Fruit fly (Drosophila melanogaster) whole organism, prepupa: ENCODE data around the gene CG12011.
A peak's percentile ranks its signal among the peaks of the same experiment; 100 is the strongest.

Source experiments
- CG11294 ChIP-seq: fragments of 200-800 bp; sonication (Bioruptor generic); IDR thresholded peaks from 2 replicates; pipeline ENCODE4 v1.3.6; 2022; ENCODE audit warnings: missing biosample characterization, missing genetic modification characterization
- CG15336 ChIP-seq: fragments of 200-800 bp; sonication (Bioruptor generic); IDR thresholded peaks from 2 replicates; pipeline ENCODE4 v1.3.6; 2022; ENCODE audit warnings: missing biosample characterization, missing genetic modification characterization
- CG16779 ChIP-seq: fragments of 200-800 bp; sonication (Bioruptor generic); optimal IDR thresholded peaks from 3 replicates; lab custom pipeline; 2017; ENCODE audit warnings: missing biosample characterization, mild to moderate bottlenecking, missing genetic modification characterization
- CG34406 ChIP-seq: fragments of 200-800 bp; sonication (Bioruptor generic); optimal IDR thresholded peaks from 3 replicates; lab custom pipeline; 2016; ENCODE audit warnings: missing biosample characterization, missing genetic modification characterization
- CG8632 ChIP-seq: fragments of 200-800 bp; sonication (Bioruptor generic); optimal IDR thresholded peaks from 3 replicates; lab custom pipeline; 2016; ENCODE audit warnings: missing biosample characterization, missing genetic modification characterization
- Eip75B ChIP-seq: fragments of 200-800 bp; sonication (Bioruptor generic); optimal IDR thresholded peaks from 3 replicates; lab custom pipeline; 2016; ENCODE audit warnings: missing biosample characterization, missing genetic modification characterization
- dsx ChIP-seq: fragments of 200-800 bp; optimal IDR thresholded peaks from 3 replicates; lab custom pipeline; 2019; ENCODE audit warnings: missing biosample characterization, mild to moderate bottlenecking, missing genetic modification characterization, moderate library complexity; ENCODE audit not compliant: poor library complexity, severe bottlenecking
- net ChIP-seq: fragments of 200-800 bp; sonication (Bioruptor generic); optimal IDR thresholded peaks from 3 replicates; lab custom pipeline; 2016; ENCODE audit warnings: missing biosample characterization, missing genetic modification characterization
- pdm3 ChIP-seq: fragments of 200-800 bp; sonication (Bioruptor generic); optimal IDR thresholded peaks from 3 replicates; lab custom pipeline; 2016; ENCODE audit warnings: missing biosample characterization, missing genetic modification characterization

- no peak for TF ChIP-seq Eip75B
- TF ChIP-seq net = no peak
- TF ChIP-seq CG11294 (GFP tag; lab: Robert Waterston, UW) = no peak
- no peak for TF ChIP-seq CG15336 (GFP tag; lab: Robert Waterston, UW)
- TF ChIP-seq CG8632 (GFP tag; lab: Kevin White, UChicago) = no peak
- no peak for TF ChIP-seq pdm3 (GFP tag; lab: Kevin White, UChicago)
- TF ChIP-seq CG16779 (tag; lab: Kevin White, UChicago) = no peak
- TF ChIP-seq dsx (GFP tag; lab: Kevin White, UChicago) = peak; percentile 33
- no peak for TF ChIP-seq CG34406 (GFP tag; lab: Kevin White, UChicago)
Observed at dm6 chr3L:1730160-1730595, 35.8 kb downstream of the CG12011 start.
